Worm (Caenorhabditis elegans): ENCODE measurements around the gene irg-5.

The irg-5 gene

ce11 chrV:13757349-13757748 lies 19.1 kb upstream of the irg-5 start:
- TF ChIP-seq attf-5 (GFP tag; optimal IDR thresholded peaks at IDR 0.05) (peak; percentile 20), mcd-1 (GFP tag; IDR thresholded peaks at IDR 0.05) (no peak), madf-10 (tag; optimal IDR thresholded peaks at IDR 0.05) (no peak), C17E4.6 (GFP tag; IDR thresholded peaks at IDR 0.05) (no peak), dpl-1 (GFP tag; optimal IDR thresholded peaks at IDR 0.05) (no peak), xnd-1 (tag; optimal IDR thresholded peaks at IDR 0.05) (no peak)

ce11 chrV:13756359-13757091 lies 18.3 kb upstream of the irg-5 start, which contains the start of gene F20G2.2:
TSS of gene F20G2.2 (minus strand) at chrV:13756409.
- peak; percentile 23 for TF ChIP-seq nhr-80 (tag; optimal IDR thresholded peaks at IDR 0.05)
- TF ChIP-seq Y53G8AR.9 (GFP tag; conservative IDR thresholded peaks at IDR 0.05), result no peak
- TF ChIP-seq madf-10 (tag; optimal IDR thresholded peaks at IDR 0.05), result no peak
- no peak for TF ChIP-seq let-607 (tag; optimal IDR thresholded peaks at IDR 0.05)
- TF ChIP-seq hmg-1.2 (GFP tag; IDR thresholded peaks at IDR 0.05), result no peak; the same call in 1 of the 2 replicates
- no peak for TF ChIP-seq ccch-3 (GFP tag; optimal IDR thresholded peaks at IDR 0.05)
- no peak for TF ChIP-seq ama-1 (optimal IDR thresholded peaks at IDR 0.05)
- no peak for TF ChIP-seq ama-1 (GFP tag; optimal IDR thresholded peaks at IDR 0.05)

- TF ChIP-seq cebp-2 (GFP tag; IDR thresholded peaks at IDR 0.05) (no peak), pbrm-1 (GFP tag; IDR thresholded peaks at IDR 0.05) (no peak), cebp-1 (GFP tag; IDR thresholded peaks at IDR 0.05) (no peak), cebp-1 (tag; optimal IDR thresholded peaks at IDR 0.05) (no peak), T26A5.8 (tag; optimal IDR thresholded peaks at IDR 0.05) (no peak), D2030.7 (GFP tag; IDR thresholded peaks at IDR 0.05) (no peak), rec-8 (tag; optimal IDR thresholded peaks at IDR 0.05) (no peak), bed-2 (GFP tag; IDR thresholded peaks at IDR 0.05) (no peak), chd-7 (tag; optimal IDR thresholded peaks at IDR 0.05) (no peak), hmg-20 (GFP tag; IDR thresholded peaks at IDR 0.05) (no peak), F33H1.4 (GFP tag; IDR thresholded peaks at IDR 0.05) (no peak), madf-3 (GFP tag; IDR thresholded peaks at IDR 0.05) (no peak), athp-1 (tag; optimal IDR thresholded peaks at IDR 0.05) (no peak), attf-6 (GFP tag; IDR thresholded peaks at IDR 0.05) (no peak), B0019.2 (GFP tag; conservative IDR thresholded peaks at IDR 0.05) (no peak), him-1 (tag; optimal IDR thresholded peaks at IDR 0.05) (no peak), hlh-26 (GFP tag; conservative IDR thresholded peaks at IDR 0.05) (no peak), ztf-22 (GFP tag; optimal IDR thresholded peaks at IDR 0.05) (no peak), gei-17 (GFP tag; optimal IDR thresholded peaks at IDR 0.05) (no peak)
Measured at ce11 chrV:13753481-13753880, 15.2 kb upstream of the irg-5 start, which contains the start of gene F20G2.1. TSS of gene F20G2.1 (minus strand) at chrV:13753581.

ce11 chrV:13751811-13752210 lies 13.5 kb upstream of the irg-5 start, which contains the start of gene cld-9:
TSS of gene cld-9 (minus strand) at chrV:13751891.
- TF ChIP-seq nhr-80 (tag; optimal IDR thresholded peaks at IDR 0.05) (peak; percentile 52), snpc-1.3 (tag; optimal IDR thresholded peaks at IDR 0.05; ENCODE audit: insufficient read depth) (no peak), mel-28 (tag; optimal IDR thresholded peaks at IDR 0.05; ENCODE audit: borderline replicate concordance) (no peak), hmg-1.2 (GFP tag; IDR thresholded peaks at IDR 0.05) (no peak)

Data from whole organism, young adult.